Worm (Caenorhabditis elegans) whole organism, L4/young adult: ENCODE results near the gene chil-24.

Source experiments
- W03F9.2 ChIP-seq: fragments of 150-350 bp; optimal IDR thresholded peaks from 2 replicates; lab custom pipeline; 2014; ENCODE audit warnings: missing biosample characterization, missing genetic modification characterization
- dao-5 ChIP-seq: sonication (generic microtip); optimal IDR thresholded peaks from 2 replicates; lab custom pipeline; 2016; ENCODE audit warnings: missing genotype, missing genetic modification characterization, moderate library complexity, missing compliant biosample characterization
- him-1 ChIP-seq: sonication (generic microtip); optimal IDR thresholded peaks from 2 replicates; lab custom pipeline; 2016; ENCODE audit warnings: missing genotype, missing genetic modification reagents, missing genetic modification characterization, missing compliant biosample characterization

- TF ChIP-seq him-1 (tag; lab: Kevin White, UChicago) (no peak), W03F9.2 (tag; lab: Kevin White, UChicago) (no peak), dao-5 (tag; lab: Kevin White, UChicago) (no peak)
These were observed 20.9 kb upstream of the chil-24 start for ce11 chrII:3108101-3108500.
